Fruit fly (Drosophila melanogaster) whole organism, embryonic: Measurements from ENCODE around the gene pygo.

Experiments used
- ATbp ChIP-seq: fragments of 200-800 bp; sonication (Bioruptor generic); optimal IDR thresholded peaks from 2 replicates; lab custom pipeline; 2017; ENCODE audit warnings: missing biosample characterization, mild to moderate bottlenecking, missing genetic modification characterization, missing genetic modification reagents
- Atf3 ChIP-seq: fragments of 200-800 bp; sonication (Bioruptor generic); optimal IDR thresholded peaks from 3 replicates; lab custom pipeline; 2016; ENCODE audit warnings: missing biosample characterization, missing genetic modification characterization
- Blimp-1 ChIP-seq: fragments of 200-800 bp; sonication (Bioruptor generic); optimal IDR thresholded peaks from 3 replicates; lab custom pipeline; 2018; ENCODE audit warnings: missing biosample characterization, missing genetic modification characterization, mild to moderate bottlenecking, moderate library complexity, missing genetic modification reagents
- Bteb2 ChIP-seq: fragments of 200-800 bp; sonication (Bioruptor generic); optimal IDR thresholded peaks from 2 replicates; lab custom pipeline; 2016; ENCODE audit warnings: missing biosample characterization, missing genetic modification characterization
- C15 ChIP-seq: fragments of 200-800 bp; sonication (Bioruptor generic); IDR thresholded peaks from 3 replicates; pipeline ENCODE4 v1.3.6; 2022; ENCODE audit warnings: missing biosample characterization, missing genetic modification characterization
- CG10274 ChIP-seq: fragments of 200-800 bp; sonication (Bioruptor generic); optimal IDR thresholded peaks from 3 replicates; lab custom pipeline; 2017; ENCODE audit warnings: missing biosample characterization, mild to moderate bottlenecking, missing genetic modification characterization
- CG11696 ChIP-seq: fragments of 200-800 bp; sonication (Bioruptor generic); IDR thresholded peaks from 2 replicates; pipeline ENCODE4 v1.3.6; 2022; ENCODE audit warnings: missing biosample characterization, missing genetic modification characterization
- CG12769 ChIP-seq: fragments of 200-800 bp; sonication (Bioruptor generic); optimal IDR thresholded peaks from 2 replicates; lab custom pipeline; 2019; ENCODE audit warnings: missing biosample characterization, mild to moderate bottlenecking, missing genetic modification characterization, moderate library complexity
- CG13624 ChIP-seq: fragments of 200-800 bp; sonication (Bioruptor generic); optimal IDR thresholded peaks from 2 replicates; lab custom pipeline; 2016; ENCODE audit warnings: missing biosample characterization, missing genetic modification characterization
- CG1647 ChIP-seq: fragments of 200-800 bp; sonication (Bioruptor generic); optimal IDR thresholded peaks from 3 replicates; lab custom pipeline; 2016; ENCODE audit warnings: missing biosample characterization, missing genetic modification characterization
- CG1792 ChIP-seq: fragments of 200-800 bp; sonication (Bioruptor generic); optimal IDR thresholded peaks from 2 replicates; lab custom pipeline; 2016; ENCODE audit warnings: missing biosample characterization, missing genetic modification characterization
- CG18599 ChIP-seq: fragments of 200-800 bp; sonication (Bioruptor generic); optimal IDR thresholded peaks from 3 replicates; lab custom pipeline; 2017; ENCODE audit warnings: missing biosample characterization, missing genetic modification characterization, mild to moderate bottlenecking, moderate library complexity, missing genetic modification reagents
- CG18619 ChIP-seq: fragments of 200-800 bp; sonication (Bioruptor generic); optimal IDR thresholded peaks from 3 replicates; lab custom pipeline; 2017; ENCODE audit warnings: missing biosample characterization, mild to moderate bottlenecking, missing genetic modification characterization
- CG33557 ChIP-seq: fragments of 200-800 bp; sonication (Bioruptor generic); optimal IDR thresholded peaks from 2 replicates; lab custom pipeline; 2019; ENCODE audit warnings: missing biosample characterization, mild to moderate bottlenecking, missing genetic modification characterization, moderate library complexity
- CG4820 ChIP-seq: fragments of 200-800 bp; sonication (Bioruptor generic); optimal IDR thresholded peaks from 3 replicates; lab custom pipeline; 2016; ENCODE audit warnings: missing biosample characterization, missing genetic modification characterization
- CG5953 ChIP-seq: fragments of 200-800 bp; sonication (Bioruptor generic); IDR thresholded peaks from 2 replicates; pipeline ENCODE4 v1.3.6; 2022; ENCODE audit warnings: missing biosample characterization, missing genetic modification characterization
- CG6272 ChIP-seq: fragments of 200-800 bp; sonication (Bioruptor generic); IDR thresholded peaks from 2 replicates; pipeline ENCODE4 v1.3.6; 2022; ENCODE audit warnings: missing biosample characterization, missing genetic modification characterization
- CG6683 ChIP-seq: fragments of 200-800 bp; sonication (Bioruptor generic); optimal IDR thresholded peaks from 2 replicates; lab custom pipeline; 2017; ENCODE audit warnings: missing biosample characterization, mild to moderate bottlenecking, missing genetic modification characterization, missing genetic modification reagents
- CG6854 ChIP-seq: fragments of 200-800 bp; sonication (Bioruptor generic); optimal IDR thresholded peaks from 3 replicates; lab custom pipeline; 2017; ENCODE audit warnings: missing biosample characterization, mild to moderate bottlenecking, missing genetic modification characterization
- CG9437 ChIP-seq: fragments of 200-800 bp; sonication (Bioruptor generic); optimal IDR thresholded peaks from 2 replicates; lab custom pipeline; 2018; ENCODE audit warnings: missing biosample characterization, mild to moderate bottlenecking, missing genetic modification characterization
- CoRest ChIP-seq: fragments of 200-800 bp; sonication (Bioruptor generic); optimal IDR thresholded peaks from 3 replicates; lab custom pipeline; 2018; ENCODE audit warnings: missing biosample characterization, mild to moderate bottlenecking, missing genetic modification characterization, moderate library complexity
- Deaf1 ChIP-seq: fragments of 200-800 bp; optimal IDR thresholded peaks from 3 replicates; lab custom pipeline; 2019; ENCODE audit warnings: missing biosample characterization, mild to moderate bottlenecking, missing genetic modification characterization, moderate library complexity
- Dll ChIP-seq: fragments of 200-800 bp; sonication (Bioruptor generic); IDR thresholded peaks from 4 replicates; pipeline ENCODE4 v1.3.6; 2022; ENCODE audit warnings: missing biosample characterization, missing genetic modification characterization; ENCODE audit not compliant: partially characterized antibody
- Ets97D ChIP-seq: fragments of 200-800 bp; sonication (Bioruptor generic); optimal IDR thresholded peaks from 3 replicates; lab custom pipeline; 2016; ENCODE audit warnings: missing biosample characterization, missing genetic modification characterization
- H2.0 ChIP-seq: fragments of 200-800 bp; sonication (Bioruptor generic); IDR thresholded peaks from 2 replicates; pipeline ENCODE4 v1.3.6; 2022; ENCODE audit warnings: missing biosample characterization, missing genetic modification characterization
- HLH4C ChIP-seq: fragments of 200-800 bp; sonication (Bioruptor generic); IDR thresholded peaks from 3 replicates; pipeline ENCODE4 v1.3.6; 2022; ENCODE audit warnings: missing biosample characterization, missing genetic modification characterization; ENCODE audit not compliant: partially characterized antibody
- Kr ChIP-seq: fragments of 200-800 bp; sonication (Bioruptor generic); optimal IDR thresholded peaks from 2 replicates; lab custom pipeline; 2017; ENCODE audit warnings: missing biosample characterization, mild to moderate bottlenecking, missing genetic modification characterization
- Usf ChIP-seq: fragments of 200-800 bp; sonication (Bioruptor generic); optimal IDR thresholded peaks from 2 replicates; lab custom pipeline; 2017; ENCODE audit warnings: missing genotype, missing biosample characterization, missing genetic modification characterization
- Vsx1 ChIP-seq: fragments of 200-800 bp; sonication (Bioruptor generic); optimal IDR thresholded peaks from 2 replicates; lab custom pipeline; 2017; ENCODE audit warnings: missing biosample characterization, mild to moderate bottlenecking, missing genetic modification characterization, missing genetic modification reagents
- bcd ChIP-seq: fragments of 200-800 bp; sonication (Bioruptor generic); optimal IDR thresholded peaks from 2 replicates; lab custom pipeline; 2017; ENCODE audit warnings: missing biosample characterization, mild to moderate bottlenecking, missing genetic modification characterization
- chn ChIP-seq: fragments of 200-800 bp; sonication (Bioruptor generic); optimal IDR thresholded peaks from 2 replicates; lab custom pipeline; 2016; ENCODE audit warnings: missing biosample characterization, missing genetic modification characterization
- crp ChIP-seq, 2 experiments: fragments of 200-800 bp; sonication (Bioruptor generic); optimal IDR thresholded peaks; 2 replicates in 1 of 2; 3 replicates in 1 of 2; lab custom pipeline; 2017; ENCODE audit warnings: missing biosample characterization in 2 of 2, missing genetic modification characterization in 2 of 2, mild to moderate bottlenecking in 1 of 2, moderate library complexity in 1 of 2
- ems ChIP-seq: fragments of 200-800 bp; sonication (Bioruptor generic); optimal IDR thresholded peaks from 3 replicates; lab custom pipeline; 2016; ENCODE audit warnings: missing biosample characterization, missing genetic modification characterization
- ewg ChIP-seq: fragments of 200-800 bp; sonication (Bioruptor generic); optimal IDR thresholded peaks from 3 replicates; lab custom pipeline; 2017; ENCODE audit warnings: mild to moderate bottlenecking, missing biosample characterization, missing genetic modification reagents, missing genetic modification characterization
- gce ChIP-seq: fragments of 200-800 bp; sonication (Bioruptor generic); IDR thresholded peaks from 3 replicates; pipeline ENCODE4 v1.3.6; 2022; ENCODE audit warnings: missing biosample characterization, missing genetic modification characterization
- gfzf ChIP-seq: fragments of 200-800 bp; sonication (Bioruptor generic); optimal IDR thresholded peaks from 2 replicates; lab custom pipeline; 2016; ENCODE audit warnings: missing biosample characterization, mild to moderate bottlenecking, missing genetic modification characterization, moderate library complexity
- grau ChIP-seq: fragments of 200-800 bp; optimal IDR thresholded peaks from 3 replicates; lab custom pipeline; 2019; ENCODE audit warnings: missing biosample characterization, mild to moderate bottlenecking, missing genetic modification characterization, moderate library complexity
- her ChIP-seq: fragments of 200-800 bp; sonication (Bioruptor generic); optimal IDR thresholded peaks from 2 replicates; lab custom pipeline; 2016; ENCODE audit warnings: missing biosample characterization, missing genetic modification characterization
- jumu ChIP-seq: fragments of 200-800 bp; sonication (Bioruptor generic); optimal IDR thresholded peaks from 3 replicates; lab custom pipeline; 2016; ENCODE audit warnings: missing biosample characterization, missing genetic modification characterization
- kah ChIP-seq: fragments of 200-800 bp; sonication (Bioruptor generic); optimal IDR thresholded peaks from 2 replicates; lab custom pipeline; 2018; ENCODE audit warnings: missing biosample characterization, mild to moderate bottlenecking, missing genetic modification characterization
- kay ChIP-seq: fragments of 200-800 bp; sonication (Bioruptor generic); optimal IDR thresholded peaks from 2 replicates; lab custom pipeline; 2016; ENCODE audit warnings: missing biosample characterization, missing genetic modification characterization
- maf-S ChIP-seq: fragments of 200-800 bp; sonication (Bioruptor generic); optimal IDR thresholded peaks from 2 replicates; lab custom pipeline; 2016; ENCODE audit warnings: missing biosample characterization, missing genetic modification characterization
- nau ChIP-seq: fragments of 200-800 bp; sonication (Bioruptor generic); optimal IDR thresholded peaks from 3 replicates; lab custom pipeline; 2017; ENCODE audit warnings: missing biosample characterization, mild to moderate bottlenecking, missing genetic modification characterization, missing genetic modification reagents
- peb ChIP-seq: fragments of 200-800 bp; sonication (Bioruptor generic); IDR thresholded peaks from 2 replicates; pipeline ENCODE4 v1.3.6; 2022; ENCODE audit warnings: missing biosample characterization, missing genetic modification characterization
- scrt ChIP-seq: fragments of 200-800 bp; sonication (Bioruptor generic); optimal IDR thresholded peaks from 2 replicates; lab custom pipeline; 2018; ENCODE audit warnings: missing biosample characterization, mild to moderate bottlenecking, missing genetic modification characterization, moderate library complexity
- sens ChIP-seq: fragments of 200-800 bp; sonication (Bioruptor generic); peaks from one replicate; lab custom pipeline; 2016; ENCODE audit warnings: missing biosample characterization, missing genetic modification characterization
- so ChIP-seq: fragments of 200-800 bp; sonication (Bioruptor generic); IDR thresholded peaks from 3 replicates; pipeline ENCODE4 v1.3.6; 2022; ENCODE audit warnings: missing biosample characterization, missing genetic modification characterization
- ssp ChIP-seq: fragments of 200-800 bp; sonication (Bioruptor generic); IDR thresholded peaks from 2 replicates; pipeline ENCODE4 v1.3.6; 2022; ENCODE audit warnings: missing biosample characterization, missing genetic modification characterization
- stwl ChIP-seq: fragments of 200-800 bp; sonication (Bioruptor generic); optimal IDR thresholded peaks from 3 replicates; lab custom pipeline; 2018; ENCODE audit warnings: missing biosample characterization, mild to moderate bottlenecking, missing genetic modification characterization, moderate library complexity
- tll ChIP-seq, 2 experiments: fragments of 200-800 bp in 1 of 2; fragments of >200 bp in 1 of 2; sonication (Bioruptor generic) in 1 of 2; optimal IDR thresholded peaks; 2 replicates each; lab custom pipeline; 2017 to 2019; ENCODE audit warnings: missing biosample characterization in 2 of 2, missing genetic modification characterization in 2 of 2, mild to moderate bottlenecking in 1 of 2, moderate library complexity in 1 of 2

pygo gene

dm6 chr3R:31616001-31616400, 35.5 kb upstream of the pygo start, which contains the start of the genes Mnat9 and CG1792 (continued):
- TF ChIP-seq Vsx1 (peak; percentile 88), Bteb2 (peak; percentile 99), sens (GFP tag; lab: Kevin White, UChicago) (peak; percentile 100), bcd (peak; percentile 98), tll (GFP tag; optimal IDR thresholded peaks at IDR 0.05; lab: Kevin White, UChicago) (peak in 1 of 2 experiments; percentile 58), CG1792 (peak; percentile 99), CG13624 (GFP tag; lab: Kevin White, UChicago) (peak; percentile 99), ewg (GFP tag; lab: Kevin White, UChicago) (peak; percentile 97), kah (GFP tag; lab: Kevin White, UChicago) (peak; percentile 95), nau (GFP tag; lab: Kevin White, UChicago) (peak; percentile 97), CG9437 (GFP tag; lab: Kevin White, UChicago) (peak; percentile 92), CG33557 (peak; percentile 87), CG12769 (peak; percentile 100), Blimp-1 (GFP tag; lab: Kevin White, UChicago) (peak; percentile 97), CG4820 (GFP tag; lab: Kevin White, UChicago) (peak; percentile 98), Kr (no peak), CG18599 (GFP tag; lab: Kevin White, UChicago) (peak; percentile 98), jumu (peak; percentile 98), chn (GFP tag; lab: Kevin White, UChicago) (peak; percentile 99), Ets97D (GFP tag; lab: Kevin White, UChicago) (peak; percentile 96), scrt (GFP tag; lab: Kevin White, UChicago) (peak; percentile 95), CG1647 (GFP tag; lab: Kevin White, UChicago) (peak; percentile 99), C15 (peak; percentile 98), Usf (GFP tag; lab: Kevin White, UChicago) (peak; percentile 93), kay (GFP tag; lab: Kevin White, UChicago) (peak; percentile 97), ems (GFP tag; lab: Kevin White, UChicago) (peak; percentile 96), HLH4C (GFP tag; lab: Robert Waterston, UW) (no peak), maf-S (GFP tag; lab: Kevin White, UChicago) (peak; percentile 98), ATbp (peak; percentile 97), H2.0 (peak; percentile 99), CG6854 (GFP tag; lab: Kevin White, UChicago) (peak; percentile 94), her (GFP tag; lab: Kevin White, UChicago) (peak; percentile 96), CG6683 (GFP tag; lab: Kevin White, UChicago) (peak; percentile 94), stwl (peak; percentile 90), gfzf (GFP tag; lab: Kevin White, UChicago) (peak; percentile 54), crp (GFP tag; optimal IDR thresholded peaks at IDR 0.05; lab: Kevin White, UChicago) (peak; percentile 87 to 96), ssp (peak; percentile 95), CG10274 (GFP tag; lab: Kevin White, UChicago) (peak; percentile 87), so (GFP tag; lab: Robert Waterston, UW) (peak; percentile 98), Atf3 (peak; percentile 98), CG6272 (GFP tag; lab: Robert Waterston, UW) (peak; percentile 99), peb (GFP tag; lab: Robert Waterston, UW) (peak; percentile 98), Deaf1 (tag; lab: Kevin White, UChicago) (peak; percentile 81), gce (GFP tag; lab: Robert Waterston, UW) (peak; percentile 99), CoRest (tag; lab: Kevin White, UChicago) (peak; percentile 98), grau (tag; lab: Kevin White, UChicago) (peak; percentile 96), CG11696 (GFP tag; lab: Robert Waterston, UW) (peak; percentile 97), CG18619 (peak; percentile 97), CG5953 (GFP tag; lab: Robert Waterston, UW) (peak; percentile 98), Dll (GFP tag; lab: Robert Waterston, UW) (0 out of 4 replicates have a peak, but pooled peaks have one; percentile 37)
